Fruit fly (Drosophila melanogaster) whole organism, wandering third instar larva: Measurements from ENCODE around the gene CG12016.

Source experiments
- Abd-B ChIP-seq: fragments of >200 bp; optimal IDR thresholded peaks from 2 replicates; lab custom pipeline; 2017; ENCODE audit warnings: missing biosample characterization, missing genetic modification characterization
- Dfd ChIP-seq: fragments of >200 bp; optimal IDR thresholded peaks from 2 replicates; lab custom pipeline; 2017; ENCODE audit warnings: missing biosample characterization, missing genetic modification characterization
- Dif ChIP-seq: fragments of 200-275, 200-300 bp; sonication (Bioruptor generic); optimal IDR thresholded peaks from 2 replicates; lab custom pipeline; 2018; ENCODE audit warnings: missing biosample characterization, missing genetic modification characterization; ENCODE audit not compliant: partially characterized antibody
- HLH106 ChIP-seq: fragments of 200-800 bp; optimal IDR thresholded peaks from 3 replicates; lab custom pipeline; 2019; ENCODE audit warnings: missing biosample characterization, mild to moderate bottlenecking, missing genetic modification characterization, moderate library complexity
- Hnf4 ChIP-seq: fragments of 200-800 bp; sonication (Bioruptor generic); optimal IDR thresholded peaks from 2 replicates; lab custom pipeline; 2016; ENCODE audit warnings: missing biosample characterization, mild to moderate bottlenecking, missing genetic modification characterization
- Hr78 ChIP-seq: fragments of >200 bp; optimal IDR thresholded peaks from 2 replicates; lab custom pipeline; 2017; ENCODE audit warnings: missing biosample characterization, missing genetic modification characterization
- Hr83 ChIP-seq: fragments of 200-300 bp; sonication (Bioruptor generic); optimal IDR thresholded peaks from 2 replicates; lab custom pipeline; 2016; ENCODE audit warnings: missing biosample characterization, mild to moderate bottlenecking, missing genetic modification characterization, moderate library complexity; ENCODE audit not compliant: poor library complexity, severe bottlenecking
- Jra ChIP-seq: sonication (Bioruptor generic); optimal IDR thresholded peaks from 2 replicates; lab custom pipeline; 2016; ENCODE audit warnings: missing biosample characterization, missing genetic modification characterization
- Mio ChIP-seq: sonication (Bioruptor generic); optimal IDR thresholded peaks from 2 replicates; lab custom pipeline; 2016; ENCODE audit warnings: missing biosample characterization, missing genetic modification characterization
- Myc ChIP-seq: fragments of >200 bp; optimal IDR thresholded peaks from 2 replicates; lab custom pipeline; 2017
- OdsH ChIP-seq: fragments of 200-800 bp; sonication (Bioruptor generic); optimal IDR thresholded peaks from 2 replicates; lab custom pipeline; 2016; ENCODE audit warnings: missing biosample characterization, mild to moderate bottlenecking, missing genetic modification characterization
- Rel ChIP-seq, 2 experiments: fragments of 200-800 bp; sonication (Bioruptor generic) in 1 of 2; optimal IDR thresholded peaks; 2 replicates in 1 of 2; 3 replicates in 1 of 2; lab custom pipeline; 2016 to 2019; ENCODE audit warnings: mild to moderate bottlenecking in 2 of 2, missing biosample characterization in 2 of 2, missing genetic modification characterization in 2 of 2, moderate library complexity in 1 of 2
- Sp1 ChIP-seq: fragments of 200-800 bp; sonication (Bioruptor generic); optimal IDR thresholded peaks from 3 replicates; lab custom pipeline; 2019; ENCODE audit warnings: missing biosample characterization, mild to moderate bottlenecking, missing genetic modification characterization, moderate library complexity
- Vsx2 ChIP-seq: fragments of 200-300, 225-300 bp; sonication (Bioruptor generic); optimal IDR thresholded peaks from 2 replicates; lab custom pipeline; 2018; ENCODE audit warnings: missing biosample characterization, missing genetic modification characterization; ENCODE audit not compliant: partially characterized antibody
- br ChIP-seq: fragments of 200-800 bp; sonication (Bioruptor generic); optimal IDR thresholded peaks from 2 replicates; lab custom pipeline; 2016; ENCODE audit warnings: missing biosample characterization, missing genetic modification characterization
- brk ChIP-seq: fragments of 200-800 bp; sonication (Bioruptor generic); optimal IDR thresholded peaks from 2 replicates; lab custom pipeline; 2016; ENCODE audit warnings: missing biosample characterization, mild to moderate bottlenecking, missing genetic modification characterization
- dl ChIP-seq, 2 experiments: fragments of 175-275, 200-275 bp in 1 of 2; fragments of 200-275 bp in 1 of 2; sonication (Bioruptor generic); optimal IDR thresholded peaks; lab custom pipeline; 2018; ENCODE audit warnings: mild to moderate bottlenecking in 2 of 2, missing biosample characterization in 2 of 2, missing genetic modification characterization in 2 of 2, moderate library complexity in 2 of 2; ENCODE audit not compliant: partially characterized antibody in 2 of 2, insufficient read depth in 1 of 2
- dmrt93B ChIP-seq: fragments of 200-800 bp; sonication (Bioruptor generic); optimal IDR thresholded peaks from 2 replicates; lab custom pipeline; 2018; ENCODE audit warnings: missing biosample characterization, mild to moderate bottlenecking, missing genetic modification characterization
- dsf ChIP-seq: sonication (Bioruptor generic); optimal IDR thresholded peaks from 2 replicates; lab custom pipeline; 2016; ENCODE audit warnings: missing biosample characterization, missing genetic modification characterization, borderline replicate concordance
- foxo ChIP-seq, 2 experiments: fragments of 200-800 bp; sonication (Bioruptor generic); optimal IDR thresholded peaks; 2 replicates in 1 of 2; 3 replicates in 1 of 2; lab custom pipeline; 2016 to 2017; ENCODE audit warnings: missing biosample characterization in 2 of 2, missing genetic modification characterization in 2 of 2
- h ChIP-seq: fragments of 200-800 bp; sonication (Bioruptor generic); optimal IDR thresholded peaks from 3 replicates; lab custom pipeline; 2016; ENCODE audit warnings: missing biosample characterization, mild to moderate bottlenecking, missing genetic modification characterization
- jim ChIP-seq: fragments of 175-275, 200-325 bp; sonication (Bioruptor generic); optimal IDR thresholded peaks from 2 replicates; lab custom pipeline; 2016; ENCODE audit warnings: missing biosample characterization, mild to moderate bottlenecking, missing genetic modification characterization
- pan ChIP-seq: fragments of >200 bp; optimal IDR thresholded peaks from 2 replicates; lab custom pipeline; 2017
- rgr ChIP-seq: fragments of 200-800 bp; sonication (Bioruptor generic); optimal IDR thresholded peaks from 3 replicates; lab custom pipeline; 2016; ENCODE audit warnings: missing biosample characterization, mild to moderate bottlenecking, missing genetic modification characterization
- sage ChIP-seq: fragments of 200-800 bp; sonication (Bioruptor generic); optimal IDR thresholded peaks from 2 replicates; lab custom pipeline; 2016; ENCODE audit warnings: missing biosample characterization, mild to moderate bottlenecking, missing genetic modification characterization
- sv ChIP-seq: fragments of 200-800 bp; sonication (Bioruptor generic); optimal IDR thresholded peaks from 3 replicates; lab custom pipeline; 2016; ENCODE audit warnings: missing biosample characterization, missing genetic modification characterization
- tai ChIP-seq: sonication (Bioruptor generic); optimal IDR thresholded peaks from 2 replicates; lab custom pipeline; 2016; ENCODE audit warnings: missing biosample characterization, missing genetic modification characterization
- usp ChIP-seq: fragments of >200 bp; optimal IDR thresholded peaks from 2 replicates; lab custom pipeline; 2017; ENCODE audit warnings: missing biosample characterization, missing genetic modification characterization
- woc ChIP-seq: sonication (Bioruptor generic); optimal IDR thresholded peaks from 2 replicates; lab custom pipeline; 2016; ENCODE audit warnings: missing biosample characterization, mild to moderate bottlenecking, missing genetic modification characterization

The CG12016 gene

dm6 chr3L:3314049-3314448, 5.3 kb upstream of the CG12016 start, which contains the start of gene Drsl2:
Drsl2 (plus strand) TSS chr3L:3314349.
- no peak for TF ChIP-seq OdsH
- no peak for TF ChIP-seq Mio (GFP tag; lab: Kevin White, UChicago)
- no peak for TF ChIP-seq Dfd (GFP tag; lab: Kevin White, UChicago)

dm6 chr3L:3314696-3315095, 4.7 kb upstream of the CG12016 start, which contains the start of gene Drsl3:
Drsl3 (plus strand) TSS chr3L:3314996.
- no peak for TF ChIP-seq Myc (lab: Kevin White, UChicago)
- no peak for TF ChIP-seq dl (GFP tag; optimal IDR thresholded peaks at IDR 0.05; lab: Kevin White, UChicago; ENCODE audit: insufficient read depth in 1 of 2, partially characterized antibody in 2 of 2)
- no peak for TF ChIP-seq h (GFP tag; lab: Kevin White, UChicago)
- TF ChIP-seq Dfd (GFP tag; lab: Kevin White, UChicago) = no peak
- no peak for TF ChIP-seq jim
- TF ChIP-seq brk = no peak
- TF ChIP-seq usp (GFP tag; lab: Kevin White, UChicago) = no peak
- no peak for TF ChIP-seq pan (lab: Kevin White, UChicago)
- TF ChIP-seq Vsx2 (GFP tag; lab: Kevin White, UChicago) = no peak
- TF ChIP-seq sage (GFP tag; lab: Kevin White, UChicago) = no peak
- no peak for TF ChIP-seq Sp1 (GFP tag; lab: Kevin White, UChicago)
- no peak for TF ChIP-seq dmrt93B (GFP tag; lab: Kevin White, UChicago)
- TF ChIP-seq HLH106 (tag; lab: Kevin White, UChicago) = no peak
- TF ChIP-seq Hr83 (GFP tag; lab: Kevin White, UChicago) = no peak
- TF ChIP-seq sv (GFP tag; lab: Kevin White, UChicago) = no peak
- no peak for TF ChIP-seq Dif (GFP tag; lab: Kevin White, UChicago)
- no peak for TF ChIP-seq Hr78 (GFP tag; lab: Kevin White, UChicago)

- TF ChIP-seq woc (GFP tag; lab: Kevin White, UChicago) = no peak
- peak; percentile 68 for TF ChIP-seq Myc (lab: Kevin White, UChicago)
- TF ChIP-seq Abd-B (GFP tag; lab: Kevin White, UChicago) = no peak
- peak; percentile 9 for TF ChIP-seq Hnf4
- TF ChIP-seq tai (GFP tag; lab: Kevin White, UChicago) = no peak
Observed at dm6 chr3L:3315288-3315687, 4.1 kb upstream of the CG12016 start, which contains the start of gene Drsl4. Drsl4 (plus strand) TSS chr3L:3315620.

dm6 chr3L:3316441-3316840, 2.9 kb upstream of the CG12016 start, which contains the start of gene Drsl5:
Drsl5 (plus strand) TSS chr3L:3316781.
- TF ChIP-seq dl (GFP tag; optimal IDR thresholded peaks at IDR 0.05; lab: Kevin White, UChicago; ENCODE audit: insufficient read depth in 1 of 2, partially characterized antibody in 2 of 2) = no peak
- TF ChIP-seq Myc (lab: Kevin White, UChicago) = peak; percentile 24
- TF ChIP-seq sage (GFP tag; lab: Kevin White, UChicago) = no peak
- TF ChIP-seq dsf (GFP tag; lab: Kevin White, UChicago) = no peak

- TF ChIP-seq Sp1 (GFP tag; lab: Kevin White, UChicago) (peak; percentile 1), br (GFP tag; lab: Kevin White, UChicago) (peak; percentile 28), rgr (GFP tag; lab: Kevin White, UChicago) (peak; percentile 29), foxo (GFP tag; optimal IDR thresholded peaks at IDR 0.05; lab: Kevin White, UChicago) (peak in 1 of 2 experiments; percentile 5), dsf (GFP tag; lab: Kevin White, UChicago) (no peak), usp (GFP tag; lab: Kevin White, UChicago) (no peak), Hr78 (GFP tag; lab: Kevin White, UChicago) (no peak), Jra (peak; percentile 1), Rel (GFP tag; optimal IDR thresholded peaks at IDR 0.05; lab: Kevin White, UChicago) (no peak), Rel (tag; optimal IDR thresholded peaks at IDR 0.05; lab: Kevin White, UChicago) (peak; percentile 87)
Observed at dm6 chr3L:3319992-3320732, 807 bp downstream of the CG12016 start.
